Worm (Caenorhabditis elegans) whole organism, L3 larva: ENCODE data around the gene tatn-1.

Experiments used
- R02D3.7 ChIP-seq: fragments of 150-350 bp; optimal IDR thresholded peaks from 2 replicates; lab custom pipeline; 2014; ENCODE audit warnings: missing biosample characterization, missing genetic modification characterization
- ZK546.5 ChIP-seq: sonication (generic microtip); optimal IDR thresholded peaks from 2 replicates; lab custom pipeline; 2017; ENCODE audit warnings: missing biosample characterization, missing genetic modification characterization
- aly-2 ChIP-seq: fragments of 150-350 bp; optimal IDR thresholded peaks from 2 replicates; lab custom pipeline; 2014; ENCODE audit warnings: missing biosample characterization, missing genetic modification characterization
- ama-1 ChIP-seq: fragments of 150-350 bp; optimal IDR thresholded peaks from 2 replicates; lab custom pipeline; 2018
- ceh-16 ChIP-seq: sonication (generic microtip); optimal IDR thresholded peaks from 2 replicates; lab custom pipeline; 2017; ENCODE audit warnings: missing biosample characterization, missing genetic modification characterization
- ceh-28 ChIP-seq: fragments of 150-350 bp; optimal IDR thresholded peaks from 2 replicates; lab custom pipeline; 2014; ENCODE audit warnings: missing biosample characterization, missing genetic modification reagents, missing genetic modification characterization
- ceh-82 ChIP-seq: fragments of 150-350 bp; optimal IDR thresholded peaks from 2 replicates; lab custom pipeline; 2014; ENCODE audit warnings: missing biosample characterization, missing genetic modification characterization
- ceh-9 ChIP-seq: sonication (generic microtip); optimal IDR thresholded peaks from 2 replicates; lab custom pipeline; 2018; ENCODE audit warnings: missing biosample characterization, missing genetic modification characterization
- daf-12 ChIP-seq: fragments of 150-350 bp; optimal IDR thresholded peaks from 2 replicates; lab custom pipeline; 2014; ENCODE audit warnings: missing biosample characterization, missing genetic modification reagents, missing genetic modification characterization
- egl-27 ChIP-seq: sonication (generic microtip); optimal IDR thresholded peaks from 4 replicates; lab custom pipeline; 2017; ENCODE audit warnings: missing biosample characterization, missing genetic modification reagents, missing genetic modification characterization
- elt-1 ChIP-seq: fragments of 150-350 bp; optimal IDR thresholded peaks from 2 replicates; lab custom pipeline; 2014; ENCODE audit warnings: missing biosample characterization, missing genetic modification characterization
- elt-2 ChIP-seq: sonication (generic microtip); optimal IDR thresholded peaks from 2 replicates; lab custom pipeline; 2016; ENCODE audit warnings: missing genetic modification reagents, mild to moderate bottlenecking, missing genetic modification characterization, missing compliant biosample characterization
- elt-3 ChIP-seq, 3 experiments: fragments of 150-350 bp in 1 of 3; sonication (generic microtip) in 2 of 3; optimal IDR thresholded peaks; 2 replicates in 2 of 3; 4 replicates in 1 of 3; lab custom pipeline; 2014 to 2017; ENCODE audit warnings: missing biosample characterization in 3 of 3, missing genetic modification characterization in 3 of 3
- fkh-10 ChIP-seq: sonication (generic microtip); optimal IDR thresholded peaks from 2 replicates; lab custom pipeline; 2017; ENCODE audit warnings: missing biosample characterization, missing genetic modification reagents, missing genetic modification characterization
- fos-1 ChIP-seq: fragments of 150-350 bp; optimal IDR thresholded peaks from 2 replicates; lab custom pipeline; 2014; ENCODE audit warnings: missing biosample characterization, missing genetic modification characterization
- hmg-11 ChIP-seq: sonication (generic microtip); optimal IDR thresholded peaks from 2 replicates; lab custom pipeline; 2016; ENCODE audit warnings: missing genetic modification characterization, missing compliant biosample characterization
- lin-39 ChIP-seq: fragments of 150-350 bp; optimal IDR thresholded peaks from 2 replicates; lab custom pipeline; 2018; ENCODE audit warnings: missing biosample characterization, missing genetic modification reagents, missing genetic modification characterization
- lsy-12 ChIP-seq: sonication (generic microtip); optimal IDR thresholded peaks from 2 replicates; lab custom pipeline; 2016; ENCODE audit warnings: mild to moderate bottlenecking, missing genetic modification characterization, missing compliant biosample characterization
- mdl-1 ChIP-seq: fragments of 150-350 bp; optimal IDR thresholded peaks from 2 replicates; lab custom pipeline; 2014; ENCODE audit warnings: missing biosample characterization, missing genetic modification characterization
- mml-1 ChIP-seq: fragments of 150-350 bp; sonication (generic microtip); optimal IDR thresholded peaks from 3 replicates; lab custom pipeline; 2014; ENCODE audit warnings: missing biosample characterization, missing genetic modification characterization
- nfya-1 ChIP-seq: sonication (generic microtip); optimal IDR thresholded peaks from 2 replicates; lab custom pipeline; 2017; ENCODE audit warnings: missing genetic modification characterization, mild to moderate bottlenecking, missing compliant biosample characterization, antibody characterized with exemption, moderate library complexity; ENCODE audit not compliant: insufficient read depth
- nhr-11 ChIP-seq: fragments of 150-350 bp; optimal IDR thresholded peaks from 2 replicates; lab custom pipeline; 2014; ENCODE audit warnings: missing biosample characterization, missing genetic modification characterization
- nhr-12 ChIP-seq: fragments of 150-350 bp; optimal IDR thresholded peaks from 2 replicates; lab custom pipeline; 2014; ENCODE audit warnings: missing biosample characterization, missing genetic modification characterization
- nhr-23 ChIP-seq: fragments of 150-350 bp; optimal IDR thresholded peaks from 2 replicates; lab custom pipeline; 2014; ENCODE audit warnings: missing biosample characterization, missing genetic modification reagents, missing genetic modification characterization
- nhr-237 ChIP-seq: fragments of 150-350 bp; optimal IDR thresholded peaks from 2 replicates; lab custom pipeline; 2014; ENCODE audit warnings: missing biosample characterization, missing genetic modification characterization
- nhr-25 ChIP-seq: sonication (generic microtip); optimal IDR thresholded peaks from 2 replicates; lab custom pipeline; 2017; ENCODE audit warnings: missing biosample characterization, missing genetic modification characterization
- nhr-43 ChIP-seq: sonication (generic microtip); optimal IDR thresholded peaks from 2 replicates; lab custom pipeline; 2016; ENCODE audit warnings: mild to moderate bottlenecking, missing genetic modification characterization, missing compliant biosample characterization; ENCODE audit not compliant: poor library complexity, severe bottlenecking
- nhr-67 ChIP-seq: fragments of 150-350 bp; optimal IDR thresholded peaks from 2 replicates; lab custom pipeline; 2014; ENCODE audit warnings: missing biosample characterization, missing genetic modification characterization
- nhr-76 ChIP-seq: fragments of 150-350 bp; sonication (generic microtip); optimal IDR thresholded peaks from 5 replicates; lab custom pipeline; 2014; ENCODE audit warnings: missing biosample characterization, missing genetic modification characterization
- nhr-77 ChIP-seq: fragments of 150-350 bp; optimal IDR thresholded peaks from 2 replicates; lab custom pipeline; 2014; ENCODE audit warnings: missing biosample characterization, missing genetic modification characterization
- pha-4 ChIP-seq: fragments of 150-350 bp; optimal IDR thresholded peaks from 2 replicates; lab custom pipeline; 2014; ENCODE audit warnings: missing biosample characterization, missing genetic modification reagents, missing genetic modification characterization
- pqm-1 ChIP-seq: fragments of 150-350 bp; optimal IDR thresholded peaks from 2 replicates; lab custom pipeline; 2017; ENCODE audit warnings: missing biosample characterization, missing genetic modification characterization, inconsistent platforms
- sea-2 ChIP-seq: fragments of 150-350 bp; sonication (generic microtip); optimal IDR thresholded peaks from 4 replicates; lab custom pipeline; 2014; ENCODE audit warnings: missing biosample characterization, missing genetic modification reagents, missing genetic modification characterization
- skn-1 ChIP-seq: fragments of 150-350 bp; optimal IDR thresholded peaks from 2 replicates; lab custom pipeline; 2014; ENCODE audit warnings: missing biosample characterization, missing genetic modification characterization
- snpc-4 ChIP-seq: fragments of 150-350 bp; optimal IDR thresholded peaks from 2 replicates; lab custom pipeline; 2014; ENCODE audit warnings: missing biosample characterization, missing genetic modification characterization
- tbx-2 ChIP-seq: sonication (generic microtip); optimal IDR thresholded peaks from 2 replicates; lab custom pipeline; 2016; ENCODE audit warnings: mild to moderate bottlenecking, missing genetic modification characterization, missing compliant biosample characterization
- unc-39 ChIP-seq: sonication (generic microtip); optimal IDR thresholded peaks from 4 replicates; lab custom pipeline; 2017; ENCODE audit warnings: missing biosample characterization, missing genetic modification characterization
- unc-62 ChIP-seq: fragments of 150-350 bp; sonication (generic microtip); optimal IDR thresholded peaks from 4 replicates; lab custom pipeline; 2014; ENCODE audit warnings: missing biosample characterization, missing genetic modification reagents, missing genetic modification characterization
- zag-1 ChIP-seq: fragments of 150-350 bp; optimal IDR thresholded peaks from 2 replicates; lab custom pipeline; 2014; ENCODE audit warnings: missing biosample characterization, missing genetic modification characterization
- ztf-4 ChIP-seq: fragments of 150-350 bp; optimal IDR thresholded peaks from 2 replicates; lab custom pipeline; 2014; ENCODE audit warnings: missing biosample characterization, missing genetic modification characterization

The tatn-1 gene

ce11 chrX:14804706-14805105 is 13.9 kb downstream of the tatn-1 start:
- TF ChIP-seq lin-39 (tag; lab: Kevin White, UChicago) (peak; percentile 61), nhr-237 (tag; lab: Kevin White, UChicago) (no peak), nfya-1 (tag; lab: Kevin White, UChicago) (peak; percentile 37), tbx-2 (tag; lab: Kevin White, UChicago) (peak; percentile 47), pqm-1 (tag; lab: Kevin White, UChicago) (peak; percentile 6), ceh-82 (tag; lab: Kevin White, UChicago) (no peak), hmg-11 (tag; lab: Kevin White, UChicago) (peak; percentile 77), unc-62 (GFP tag; lab: Kevin White, UChicago) (no peak), nhr-43 (tag; lab: Kevin White, UChicago) (peak; percentile 45), pha-4 (tag; lab: Kevin White, UChicago) (peak; percentile 33), mml-1 (tag; lab: Kevin White, UChicago) (no peak), elt-2 (peak; percentile 50), ZK546.5 (tag; lab: Kevin White, UChicago) (no peak), nhr-25 (tag; lab: Kevin White, UChicago) (no peak), elt-1 (tag; lab: Kevin White, UChicago) (no peak), snpc-4 (tag; lab: Kevin White, UChicago) (no peak)
- TF ChIP-seq, all 47 proteins: peak for 8

ce11 chrX:14805746-14806145 is 14.9 kb downstream of the tatn-1 start:
- TF ChIP-seq sea-2 (GFP tag; lab: Kevin White, UChicago) (no peak), ceh-9 (tag; lab: Kevin White, UChicago) (no peak), ceh-16 (tag; lab: Kevin White, UChicago) (no peak), tbx-2 (tag; lab: Kevin White, UChicago) (no peak), elt-3 (tag; optimal IDR thresholded peaks at IDR 0.05; lab: Kevin White, UChicago) (no peak), unc-39 (no peak), pha-4 (tag; lab: Kevin White, UChicago) (no peak), mdl-1 (no peak), fos-1 (tag; lab: Kevin White, UChicago) (no peak), ama-1 (lab: Kevin White, UChicago) (no peak), daf-12 (tag; lab: Kevin White, UChicago) (no peak), ceh-28 (tag; lab: Kevin White, UChicago) (no peak), nhr-25 (tag; lab: Kevin White, UChicago) (no peak), ceh-82 (tag; lab: Kevin White, UChicago) (no peak), elt-2 (no peak), nhr-77 (tag; lab: Kevin White, UChicago) (no peak), R02D3.7 (tag; lab: Kevin White, UChicago) (no peak), pqm-1 (tag; lab: Kevin White, UChicago) (no peak), ztf-4 (no peak)

- TF ChIP-seq unc-62 (GFP tag; lab: Kevin White, UChicago) (no peak), ZK546.5 (tag; lab: Kevin White, UChicago) (no peak), mml-1 (tag; lab: Kevin White, UChicago) (no peak), aly-2 (no peak), tbx-2 (tag; lab: Kevin White, UChicago) (no peak), ceh-16 (tag; lab: Kevin White, UChicago) (no peak), daf-12 (tag; lab: Kevin White, UChicago) (no peak), lsy-12 (tag; lab: Kevin White, UChicago) (no peak), nhr-77 (tag; lab: Kevin White, UChicago) (no peak), fos-1 (tag; lab: Kevin White, UChicago) (no peak), elt-3 (tag; optimal IDR thresholded peaks at IDR 0.05; lab: Kevin White, UChicago) (no peak)
These were observed 16.1 kb downstream of the tatn-1 start, which contains the start of gene F42D1.4 for ce11 chrX:14806936-14807335. F42D1.4 (plus strand) TSS chrX:14807236.

ce11 chrX:14808796-14809195 is 18.0 kb downstream of the tatn-1 start:
- peak; percentile 71 for TF ChIP-seq skn-1 (tag; lab: Kevin White, UChicago)
- TF ChIP-seq nfya-1 (tag; lab: Kevin White, UChicago) = no peak
- TF ChIP-seq ama-1 (lab: Kevin White, UChicago) = peak; percentile 68
- TF ChIP-seq, all 47 proteins: peak for 2

ce11 chrX:14809905-14810304 is 19.1 kb downstream of the tatn-1 start:
- TF ChIP-seq elt-2 = peak; percentile 36
- no peak for TF ChIP-seq ZK546.5 (tag; lab: Kevin White, UChicago)
- TF ChIP-seq nhr-76 = no peak
- no peak for TF ChIP-seq nhr-11
- TF ChIP-seq egl-27 = no peak
- no peak for TF ChIP-seq lin-39 (tag; lab: Kevin White, UChicago)
- no peak for TF ChIP-seq nhr-67 (tag; lab: Kevin White, UChicago)
- no peak for TF ChIP-seq skn-1 (tag; lab: Kevin White, UChicago)
- TF ChIP-seq fos-1 (tag; lab: Kevin White, UChicago) = no peak
- peak; percentile 36 for TF ChIP-seq nhr-23
- TF ChIP-seq daf-12 (tag; lab: Kevin White, UChicago) = no peak
- no peak for TF ChIP-seq nhr-43 (tag; lab: Kevin White, UChicago)
- TF ChIP-seq ceh-9 (tag; lab: Kevin White, UChicago) = no peak
- no peak for TF ChIP-seq snpc-4 (tag; lab: Kevin White, UChicago)
- no peak for TF ChIP-seq tbx-2 (tag; lab: Kevin White, UChicago)
- TF ChIP-seq sea-2 (GFP tag; lab: Kevin White, UChicago) = no peak
- TF ChIP-seq pqm-1 (tag; lab: Kevin White, UChicago) = peak; percentile 57
- no peak for TF ChIP-seq zag-1 (tag; lab: Kevin White, UChicago)
- TF ChIP-seq ceh-82 (tag; lab: Kevin White, UChicago) = no peak
- no peak for TF ChIP-seq hmg-11 (tag; lab: Kevin White, UChicago)
- TF ChIP-seq nhr-77 (tag; lab: Kevin White, UChicago) = no peak
- TF ChIP-seq ceh-28 (tag; lab: Kevin White, UChicago) = peak; percentile 42
- TF ChIP-seq fkh-10 (GFP tag; lab: Kevin White, UChicago) = no peak
- TF ChIP-seq unc-62 (GFP tag; lab: Kevin White, UChicago) = no peak
- TF ChIP-seq nhr-12 = no peak
- TF ChIP-seq nhr-237 (tag; lab: Kevin White, UChicago) = no peak
